Worm (Caenorhabditis elegans) whole organism, mixed stage, embryonic: ENCODE results near the gene C25E10.12.

Experiments
- mab-5 ChIP-seq: fragments of 150-350 bp; optimal IDR thresholded peaks from 2 replicates; lab custom pipeline; 2014; ENCODE audit warnings: missing biosample characterization, missing genetic modification characterization
- nhr-76 ChIP-seq: sonication (generic microtip); optimal IDR thresholded peaks from 2 replicates; lab custom pipeline; 2017; ENCODE audit warnings: missing biosample characterization, missing genetic modification characterization
- unc-62 ChIP-seq: fragments of 150-350 bp; optimal IDR thresholded peaks from 2 replicates; lab custom pipeline; 2014; ENCODE audit warnings: missing biosample characterization, missing genetic modification reagents, missing genetic modification characterization

DNA sequence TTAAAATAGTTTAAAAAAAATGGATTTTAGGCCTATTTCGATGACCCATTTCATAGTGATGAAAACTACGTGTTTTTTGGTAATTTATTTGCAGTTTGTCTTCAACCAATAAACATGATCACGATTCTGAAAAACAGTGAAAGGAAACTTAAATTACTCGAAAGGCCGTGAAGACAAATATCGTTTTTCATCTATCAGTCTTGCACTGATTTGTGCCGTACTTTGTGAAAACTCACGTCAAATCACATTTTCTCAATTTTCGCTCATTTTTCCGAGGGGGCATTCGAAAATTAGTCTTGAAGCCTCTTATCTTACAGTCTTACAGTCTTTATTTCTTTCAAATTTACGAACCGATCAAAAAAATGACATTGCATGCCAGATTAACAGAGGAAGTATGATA, 3.6 kb downstream of the C25E10.12 start, which contains the start of gene C25E10.11:
- TF ChIP-seq unc-62 (no peak), mab-5 (tag; lab: Kevin White, UChicago) (no peak), nhr-76 (tag; lab: Kevin White, UChicago) (no peak)
